Fruit fly (Drosophila melanogaster) whole organism, embryonic: ENCODE measurements around the gene Tace.

Experiments
- Atf-2 ChIP-seq: fragments of 200-800 bp; sonication (Bioruptor generic); optimal IDR thresholded peaks from 2 replicates; lab custom pipeline; 2016; ENCODE audit warnings: missing biosample characterization, missing genetic modification characterization
- Bgb ChIP-seq: fragments of 200-800 bp; sonication (Bioruptor generic); IDR thresholded peaks from 2 replicates; pipeline ENCODE4 v1.3.6; 2022; ENCODE audit warnings: missing biosample characterization, missing genetic modification characterization; ENCODE audit not compliant: partially characterized antibody
- Bteb2 ChIP-seq: fragments of 200-800 bp; sonication (Bioruptor generic); optimal IDR thresholded peaks from 2 replicates; lab custom pipeline; 2016; ENCODE audit warnings: missing biosample characterization, missing genetic modification characterization
- CG12104 ChIP-seq: fragments of 200-800 bp; sonication (Bioruptor generic); optimal IDR thresholded peaks from 3 replicates; lab custom pipeline; 2016; ENCODE audit warnings: missing biosample characterization, missing genetic modification characterization
- CG12236 ChIP-seq: fragments of 200-800 bp; sonication (Bioruptor generic); optimal IDR thresholded peaks from 2 replicates; lab custom pipeline; 2016; ENCODE audit warnings: missing biosample characterization, missing genetic modification characterization
- CG12299 ChIP-seq: fragments of 200-800 bp; sonication (Bioruptor generic); optimal IDR thresholded peaks from 2 replicates; lab custom pipeline; 2018; ENCODE audit warnings: missing biosample characterization, mild to moderate bottlenecking, missing genetic modification characterization
- CG12769 ChIP-seq: fragments of 200-800 bp; sonication (Bioruptor generic); optimal IDR thresholded peaks from 2 replicates; lab custom pipeline; 2019; ENCODE audit warnings: missing biosample characterization, mild to moderate bottlenecking, missing genetic modification characterization, moderate library complexity
- CG14965 ChIP-seq: fragments of 200-800 bp; sonication (Bioruptor generic); optimal IDR thresholded peaks from 2 replicates; lab custom pipeline; 2016; ENCODE audit warnings: missing biosample characterization, missing genetic modification characterization, borderline replicate concordance
- CG15601 ChIP-seq: fragments of 200-800 bp; sonication (Bioruptor generic); optimal IDR thresholded peaks from 3 replicates; lab custom pipeline; 2019; ENCODE audit warnings: missing biosample characterization, mild to moderate bottlenecking, missing genetic modification characterization, moderate library complexity
- CG18764 ChIP-seq: fragments of 200-800 bp; sonication (Bioruptor generic); optimal IDR thresholded peaks from 3 replicates; lab custom pipeline; 2016; ENCODE audit warnings: missing biosample characterization, missing genetic modification characterization
- CG4282 ChIP-seq: fragments of 200-800 bp; sonication (Bioruptor generic); optimal IDR thresholded peaks from 2 replicates; lab custom pipeline; 2016; ENCODE audit warnings: missing biosample characterization, missing genetic modification characterization
- CG6175 ChIP-seq: fragments of 200-800 bp; sonication (Bioruptor generic); IDR thresholded peaks from 3 replicates; pipeline ENCODE4 v1.3.6; 2022; ENCODE audit warnings: missing biosample characterization, missing genetic modification characterization
- CG6254 ChIP-seq: fragments of 200-800 bp; sonication (Bioruptor generic); optimal IDR thresholded peaks from 3 replicates; lab custom pipeline; 2017; ENCODE audit warnings: mild to moderate bottlenecking, missing biosample characterization, missing genetic modification reagents, missing genetic modification characterization
- CG7839 ChIP-seq: fragments of 200-800 bp; sonication (Bioruptor generic); optimal IDR thresholded peaks from 3 replicates; lab custom pipeline; 2018; ENCODE audit warnings: missing biosample characterization, mild to moderate bottlenecking, missing genetic modification characterization, moderate library complexity
- CG8388 ChIP-seq: fragments of 200-800 bp; sonication (Bioruptor generic); optimal IDR thresholded peaks from 2 replicates; lab custom pipeline; 2019; ENCODE audit warnings: missing biosample characterization, mild to moderate bottlenecking, missing genetic modification characterization, moderate library complexity
- CG9437 ChIP-seq: fragments of 200-800 bp; sonication (Bioruptor generic); optimal IDR thresholded peaks from 2 replicates; lab custom pipeline; 2018; ENCODE audit warnings: missing biosample characterization, mild to moderate bottlenecking, missing genetic modification characterization
- D19B ChIP-seq: fragments of 200-800 bp; sonication (Bioruptor generic); optimal IDR thresholded peaks from 2 replicates; lab custom pipeline; 2017; ENCODE audit warnings: missing biosample characterization, mild to moderate bottlenecking, missing genetic modification characterization
- Gsc ChIP-seq: fragments of 200-800 bp; sonication (Bioruptor generic); IDR thresholded peaks from 2 replicates; pipeline ENCODE4 v1.3.6; 2022; ENCODE audit warnings: missing biosample characterization, missing genetic modification characterization
- HLH4C ChIP-seq: fragments of 200-800 bp; sonication (Bioruptor generic); IDR thresholded peaks from 3 replicates; pipeline ENCODE4 v1.3.6; 2022; ENCODE audit warnings: missing biosample characterization, missing genetic modification characterization; ENCODE audit not compliant: partially characterized antibody
- Hmr ChIP-seq: fragments of 200-800 bp; sonication (Bioruptor generic); optimal IDR thresholded peaks from 3 replicates; lab custom pipeline; 2017; ENCODE audit warnings: mild to moderate bottlenecking, missing biosample characterization, missing genetic modification reagents, missing genetic modification characterization
- Lpt ChIP-seq: fragments of >200 bp; optimal IDR thresholded peaks from 2 replicates; lab custom pipeline; 2018; ENCODE audit warnings: missing biosample characterization, missing genetic modification characterization
- Oaz ChIP-seq: fragments of 200-800 bp; sonication (Bioruptor generic); IDR thresholded peaks from 2 replicates; pipeline ENCODE4 v1.3.6; 2022; ENCODE audit warnings: missing biosample characterization, missing genetic modification characterization
- Side ChIP-seq: fragments of 200-800 bp; sonication (Bioruptor generic); optimal IDR thresholded peaks from 2 replicates; lab custom pipeline; 2016; ENCODE audit warnings: missing biosample characterization, missing genetic modification characterization
- Sry-β ChIP-seq: fragments of 200-800 bp; sonication (Bioruptor generic); optimal IDR thresholded peaks from 2 replicates; lab custom pipeline; 2018; ENCODE audit warnings: missing biosample characterization, mild to moderate bottlenecking, missing genetic modification characterization, moderate library complexity
- Xrp1 ChIP-seq: fragments of 200-800 bp; sonication (Bioruptor generic); IDR thresholded peaks from 2 replicates; pipeline ENCODE4 v1.3.6; 2022; ENCODE audit warnings: missing biosample characterization, missing genetic modification characterization
- ab ChIP-seq: fragments of 200-800 bp; sonication (Bioruptor generic); optimal IDR thresholded peaks from 2 replicates; lab custom pipeline; 2016; ENCODE audit warnings: missing biosample characterization, missing genetic modification characterization
- cad ChIP-seq: fragments of >200 bp; optimal IDR thresholded peaks from 2 replicates; lab custom pipeline; 2017; ENCODE audit warnings: missing biosample characterization, missing genetic modification characterization
- cato ChIP-seq: fragments of 200-800 bp; sonication (Bioruptor generic); optimal IDR thresholded peaks from 2 replicates; lab custom pipeline; 2016; ENCODE audit warnings: missing biosample characterization, missing genetic modification characterization, borderline replicate concordance
- dimm ChIP-seq: fragments of 200-800 bp; sonication (Bioruptor generic); IDR thresholded peaks from 2 replicates; pipeline ENCODE4 v1.3.6; 2022; ENCODE audit warnings: missing biosample characterization, missing genetic modification characterization
- dmrt99B ChIP-seq: fragments of 200-800 bp; sonication (Bioruptor generic); optimal IDR thresholded peaks from 2 replicates; lab custom pipeline; 2018; ENCODE audit warnings: missing biosample characterization, mild to moderate bottlenecking, missing genetic modification characterization, moderate library complexity
- emc ChIP-seq: fragments of 200-800 bp; sonication (Bioruptor generic); optimal IDR thresholded peaks from 2 replicates; lab custom pipeline; 2016; ENCODE audit warnings: missing biosample characterization, missing genetic modification characterization
- eve ChIP-seq, 2 experiments: fragments of >200 bp; optimal IDR thresholded peaks; 2 replicates each; lab custom pipeline; 2017; ENCODE audit warnings: missing biosample characterization in 2 of 2, missing genetic modification characterization in 2 of 2
- eyg ChIP-seq: fragments of 200-800 bp; sonication (Bioruptor generic); optimal IDR thresholded peaks from 3 replicates; lab custom pipeline; 2016; ENCODE audit warnings: missing biosample characterization, missing genetic modification characterization
- gem ChIP-seq: fragments of 200-800 bp; sonication (Bioruptor generic); optimal IDR thresholded peaks from 2 replicates; lab custom pipeline; 2019; ENCODE audit warnings: missing biosample characterization, mild to moderate bottlenecking, missing genetic modification characterization, moderate library complexity
- jigr1 ChIP-seq: fragments of 200-800 bp; sonication (Bioruptor generic); IDR thresholded peaks from 3 replicates; pipeline ENCODE4 v1.3.6; 2022; ENCODE audit warnings: missing biosample characterization, missing genetic modification characterization
- kah ChIP-seq: fragments of 200-800 bp; sonication (Bioruptor generic); optimal IDR thresholded peaks from 2 replicates; lab custom pipeline; 2018; ENCODE audit warnings: missing biosample characterization, mild to moderate bottlenecking, missing genetic modification characterization
- nerfin-2 ChIP-seq: fragments of 200-800 bp; sonication (Bioruptor generic); IDR thresholded peaks from 2 replicates; pipeline ENCODE4 v1.3.6; 2022; ENCODE audit warnings: missing biosample characterization, missing genetic modification characterization; ENCODE audit not compliant: partially characterized antibody
- pan ChIP-seq, 4 experiments: fragments of >200 bp in 3 of 4; fragments of 200-800 bp in 1 of 4; sonication (Bioruptor generic) in 1 of 4; optimal IDR thresholded peaks in 3 of 4; IDR thresholded peaks in 1 of 4; 2 replicates each; pipeline versions ENCODE4 v1.3.6 to Lab custom; 2017 to 2022; ENCODE audit warnings: missing biosample characterization in 2 of 4, missing genetic modification characterization in 2 of 4, mixed read lengths in 1 of 4
- peb ChIP-seq: fragments of 200-800 bp; sonication (Bioruptor generic); IDR thresholded peaks from 2 replicates; pipeline ENCODE4 v1.3.6; 2022; ENCODE audit warnings: missing biosample characterization, missing genetic modification characterization
- pfk ChIP-seq: fragments of 200-800 bp; sonication (Bioruptor generic); optimal IDR thresholded peaks from 2 replicates; lab custom pipeline; 2018; ENCODE audit warnings: missing biosample characterization, mild to moderate bottlenecking, missing genetic modification characterization, moderate library complexity
- phol ChIP-seq: fragments of 200-800 bp; sonication (Bioruptor generic); optimal IDR thresholded peaks from 3 replicates; lab custom pipeline; 2018; ENCODE audit warnings: missing biosample characterization, mild to moderate bottlenecking, missing genetic modification characterization, moderate library complexity
- pita ChIP-seq: fragments of 200-800 bp; sonication (Bioruptor generic); optimal IDR thresholded peaks from 2 replicates; lab custom pipeline; 2017; ENCODE audit warnings: missing biosample characterization, mild to moderate bottlenecking, missing genetic modification characterization
- ro ChIP-seq: fragments of 200-800 bp; sonication (Bioruptor generic); IDR thresholded peaks from 2 replicates; pipeline ENCODE4 v1.3.6; 2022; ENCODE audit warnings: missing biosample characterization, missing genetic modification characterization
- row ChIP-seq: fragments of 200-800 bp; sonication (Bioruptor generic); IDR thresholded peaks from 3 replicates; pipeline ENCODE4 v1.3.6; 2022; ENCODE audit warnings: missing biosample characterization, missing genetic modification characterization
- sqz ChIP-seq: fragments of 200-800 bp; sonication (Bioruptor generic); optimal IDR thresholded peaks from 3 replicates; lab custom pipeline; 2018; ENCODE audit warnings: missing biosample characterization, mild to moderate bottlenecking, missing genetic modification characterization
- tgo ChIP-seq: fragments of 200-800 bp; sonication (Bioruptor generic); IDR thresholded peaks from 3 replicates; pipeline ENCODE4 v1.3.6; 2022; ENCODE audit warnings: missing biosample characterization, missing genetic modification characterization
- tup ChIP-seq: fragments of 200-800 bp; sonication (Bioruptor generic); optimal IDR thresholded peaks from 2 replicates; lab custom pipeline; 2016; ENCODE audit warnings: missing biosample characterization, mild to moderate bottlenecking, missing genetic modification characterization, moderate library complexity

Gene Tace

DNA sequence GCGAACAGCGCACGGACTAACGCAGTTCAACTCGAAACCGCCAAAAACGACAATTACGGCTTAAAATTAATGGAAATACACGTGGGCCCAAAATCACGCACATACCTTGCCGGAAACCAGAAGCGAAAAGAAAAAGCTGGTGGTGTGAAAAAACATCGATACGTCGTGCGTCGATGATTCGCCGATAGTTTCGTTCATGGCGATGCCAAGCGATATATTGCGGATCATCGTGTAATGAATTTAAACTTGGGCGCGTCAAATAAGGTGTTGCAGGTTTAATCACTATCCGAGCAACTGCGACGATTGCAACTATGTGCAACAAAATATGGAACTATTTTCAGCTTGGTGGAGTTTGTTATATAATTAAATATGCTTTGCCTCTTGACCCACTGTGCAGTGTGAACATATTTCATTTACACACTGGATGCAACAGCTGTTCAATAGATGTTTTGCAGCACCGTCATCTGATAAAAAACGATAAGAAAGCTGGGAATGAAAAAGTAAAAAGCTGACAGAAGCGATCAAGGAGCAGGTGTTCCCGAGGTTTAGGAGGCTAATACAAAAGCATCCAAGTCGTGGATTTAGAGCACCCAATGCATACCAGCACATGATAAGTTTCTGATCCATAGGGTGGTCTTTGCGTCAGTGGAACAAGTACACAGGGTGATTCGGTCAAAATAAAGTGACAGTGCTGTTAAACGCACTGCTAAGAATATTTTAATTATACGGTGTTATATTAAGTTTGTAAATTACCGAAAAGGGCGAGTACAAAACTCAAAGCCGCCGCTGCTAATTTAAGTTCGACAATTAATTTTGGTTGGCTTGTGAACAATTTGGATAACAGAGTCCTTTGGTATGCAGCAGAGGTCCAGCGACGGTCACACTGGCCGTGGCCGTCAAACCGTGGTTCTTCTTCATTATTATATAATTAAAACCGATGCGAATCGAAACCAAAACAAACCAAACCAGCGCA lies 46.0 kb downstream of the Tace start, which contains the start of the genes RpL32 and CG7943 (continued):
- TF ChIP-seq Sry-β (peak; percentile 78), Atf-2 (GFP tag; lab: Kevin White, UChicago) (peak; percentile 80), Xrp1 (GFP tag; lab: Robert Waterston, UW) (peak; percentile 94), nerfin-2 (GFP tag; lab: Robert Waterston, UW) (peak; percentile 100), CG12299 (tag; lab: Kevin White, UChicago) (peak; percentile 84), ab (GFP tag; lab: Kevin White, UChicago) (peak; percentile 79), peb (GFP tag; lab: Robert Waterston, UW) (peak; percentile 92), CG18764 (GFP tag; lab: Kevin White, UChicago) (peak; percentile 94), CG4282 (peak; percentile 94), phol (tag; lab: Kevin White, UChicago) (peak; percentile 96), cato (peak; percentile 74), eve (GFP tag; optimal IDR thresholded peaks at IDR 0.05; lab: Kevin White, UChicago) (peak in 1 of 2 experiments; percentile 77), ro (GFP tag; lab: Robert Waterston, UW) (peak; percentile 87), tgo (peak; percentile 93), emc (peak; percentile 94), CG14965 (GFP tag; lab: Kevin White, UChicago) (peak; percentile 79), dimm (peak; percentile 86), CG6254 (GFP tag; lab: Kevin White, UChicago) (peak; percentile 100), pan (optimal IDR thresholded peaks at IDR 0.05; lab: Kevin White, UChicago) (no peak), pan (GFP tag; optimal IDR thresholded peaks at IDR 0.05 in 1 of 2, IDR thresholded peaks at IDR 0.05 in 1 of 2) (peak in 1 of 2 experiments; percentile 96), Oaz (GFP tag; lab: Robert Waterston, UW) (peak; percentile 94), gem (tag; lab: Kevin White, UChicago) (peak; percentile 90), CG15601 (tag; lab: Kevin White, UChicago) (peak; percentile 83), tup (GFP tag; lab: Kevin White, UChicago) (peak; percentile 95), Side (GFP tag; lab: Kevin White, UChicago) (peak; percentile 97), Gsc (peak; percentile 85), jigr1 (GFP tag; lab: Robert Waterston, UW) (peak; percentile 83), HLH4C (peak; percentile 100), dmrt99B (tag; lab: Kevin White, UChicago) (peak; percentile 82), Bgb (peak; percentile 100), CG7839 (peak; percentile 85), Lpt (no peak), cad (GFP tag; lab: Kevin White, UChicago) (peak; percentile 84), kah (peak; percentile 72), row (peak; percentile 96), Bteb2 (GFP tag; lab: Kevin White, UChicago) (peak; percentile 92), CG12769 (tag; lab: Kevin White, UChicago) (peak; percentile 82), CG12236 (GFP tag; lab: Kevin White, UChicago) (peak; percentile 87), sqz (GFP tag; lab: Kevin White, UChicago) (peak; percentile 85), CG8388 (peak; percentile 82), pita (GFP tag; lab: Kevin White, UChicago) (no peak), CG6175 (GFP tag; lab: Robert Waterston, UW) (peak; percentile 92), CG9437 (peak; percentile 76), D19B (peak; percentile 85), CG12104 (GFP tag; lab: Kevin White, UChicago) (peak; percentile 92), eyg (GFP tag; lab: Kevin White, UChicago) (peak; percentile 96), Hmr (peak; percentile 96), pfk (GFP tag; lab: Kevin White, UChicago) (peak; percentile 80)
